Worm (Caenorhabditis elegans) whole organism, midembryonic: ENCODE measurements around the gene dyci-1.

ENCODE experiments used
- T22C8.4 ChIP-seq: fragments of 200-800 bp; sonication (Bioruptor generic); IDR thresholded peaks from 2 replicates; pipeline ENCODE4 v1.3.6; 2022; ENCODE audit warnings: missing genetic modification characterization, missing compliant biosample characterization
- cog-1 ChIP-seq: sonication (generic microtip); optimal IDR thresholded peaks from 2 replicates; lab custom pipeline; 2016; ENCODE audit warnings: missing genetic modification characterization, missing compliant biosample characterization
- flt-1 ChIP-seq: fragments of 200-800 bp; sonication (Bioruptor generic); IDR thresholded peaks from 2 replicates; pipeline ENCODE4 v1.3.6; 2022; ENCODE audit warnings: missing genetic modification characterization, missing compliant biosample characterization
- klf-2 ChIP-seq: fragments of 200-800 bp; sonication (Bioruptor generic); conservative IDR thresholded peaks from 2 replicates; pipeline ENCODE4 v1.3.6; 2022; ENCODE audit warnings: missing genetic modification reagents, missing genetic modification characterization, missing compliant biosample characterization
- med-1 ChIP-seq: sonication (generic microtip); optimal IDR thresholded peaks from 2 replicates; lab custom pipeline; 2017; ENCODE audit warnings: missing genetic modification characterization, mild to moderate bottlenecking, missing compliant biosample characterization, antibody characterized with exemption, missing genetic modification reagents; ENCODE audit not compliant: insufficient read depth
- ztf-29 ChIP-seq: fragments of 200-800 bp; sonication (Bioruptor generic); IDR thresholded peaks from 2 replicates; pipeline ENCODE4 v1.3.6; 2022; ENCODE audit warnings: missing genetic modification reagents, missing genetic modification characterization, missing compliant biosample characterization

- no peak for TF ChIP-seq cog-1 (tag; lab: Kevin White, UChicago)
- no peak for TF ChIP-seq ztf-29 (GFP tag; lab: Robert Waterston, UW)
- TF ChIP-seq klf-2 (GFP tag; lab: Robert Waterston, UW), result no peak
- TF ChIP-seq flt-1, result no peak
- TF ChIP-seq med-1 (GFP tag; lab: Kevin White, UChicago), result no peak
- TF ChIP-seq T22C8.4 (GFP tag; lab: Robert Waterston, UW), result no peak
Observed at ce11 chrIV:6762416-6762815, 22.7 kb downstream of the dyci-1 start, which contains the start of gene spd-3.
